Worm (Caenorhabditis elegans) whole organism, L2 larva: ENCODE data around the gene ppk-2.
A peak's percentile ranks its signal among the peaks of the same experiment; 100 is the strongest.

Experiments
- C34F6.9 ChIP-seq: fragments of 150-350 bp; optimal IDR thresholded peaks from 2 replicates; lab custom pipeline; 2014; ENCODE audit warnings: missing biosample characterization, missing genetic modification characterization
- F13H6.1 ChIP-seq: sonication (generic microtip); optimal IDR thresholded peaks from 2 replicates; lab custom pipeline; 2016; ENCODE audit warnings: missing genetic modification characterization, missing compliant biosample characterization
- R02D3.7 ChIP-seq: fragments of 150-350 bp; optimal IDR thresholded peaks from 2 replicates; lab custom pipeline; 2014; ENCODE audit warnings: missing biosample characterization, missing genetic modification characterization
- aly-2 ChIP-seq: fragments of 150-350 bp; optimal IDR thresholded peaks from 2 replicates; lab custom pipeline; 2014; ENCODE audit warnings: missing biosample characterization, missing genetic modification characterization
- ama-1 ChIP-seq: fragments of 150-350 bp; optimal IDR thresholded peaks from 2 replicates; lab custom pipeline; 2018; ENCODE audit warnings: inconsistent platforms
- blmp-1 ChIP-seq: sonication (generic microtip); optimal IDR thresholded peaks from 2 replicates; lab custom pipeline; 2017; ENCODE audit warnings: missing genetic modification characterization, mild to moderate bottlenecking, missing compliant biosample characterization, antibody characterized with exemption, moderate library complexity; ENCODE audit not compliant: insufficient read depth
- ceh-16 ChIP-seq: fragments of 150-350 bp; optimal IDR thresholded peaks from 2 replicates; lab custom pipeline; 2014; ENCODE audit warnings: missing biosample characterization, missing genetic modification characterization
- ceh-82 ChIP-seq: fragments of 150-350 bp; optimal IDR thresholded peaks from 2 replicates; lab custom pipeline; 2014; ENCODE audit warnings: missing biosample characterization, missing genetic modification characterization
- crh-2 ChIP-seq: sonication (generic microtip); optimal IDR thresholded peaks from 2 replicates; lab custom pipeline; 2017; ENCODE audit warnings: missing biosample characterization, missing genetic modification characterization
- dmd-4 ChIP-seq: sonication (generic microtip); optimal IDR thresholded peaks from 2 replicates; lab custom pipeline; 2017; ENCODE audit warnings: missing biosample characterization, missing genetic modification characterization
- egl-27 ChIP-seq: sonication (generic microtip); optimal IDR thresholded peaks from 3 replicates; lab custom pipeline; 2017; ENCODE audit warnings: missing biosample characterization, missing genetic modification reagents, missing genetic modification characterization
- fos-1 ChIP-seq: fragments of 150-350 bp; optimal IDR thresholded peaks from 2 replicates; lab custom pipeline; 2014; ENCODE audit warnings: missing biosample characterization, missing genetic modification characterization
- gmeb-1 ChIP-seq: fragments of 150-350 bp; optimal IDR thresholded peaks from 2 replicates; lab custom pipeline; 2014; ENCODE audit warnings: missing biosample characterization, missing genetic modification characterization
- lin-11 ChIP-seq: fragments of 150-350 bp; sonication (generic microtip); optimal IDR thresholded peaks from 2 replicates; lab custom pipeline; 2014; ENCODE audit warnings: missing biosample characterization, missing genetic modification characterization, inconsistent platforms, mixed read lengths
- lin-13 ChIP-seq: fragments of 150-350 bp; optimal IDR thresholded peaks from 2 replicates; lab custom pipeline; 2014; ENCODE audit warnings: missing biosample characterization, missing genetic modification reagents, missing genetic modification characterization
- lin-39 ChIP-seq: fragments of 150-350 bp; optimal IDR thresholded peaks from 2 replicates; lab custom pipeline; 2014; ENCODE audit warnings: missing biosample characterization, missing genetic modification reagents, missing genetic modification characterization
- lsy-2 ChIP-seq, 2 experiments: fragments of 150-350 bp in 1 of 2; sonication (generic microtip) in 1 of 2; optimal IDR thresholded peaks; 2 replicates each; lab custom pipeline; 2014 to 2017; ENCODE audit warnings: missing biosample characterization in 2 of 2, missing genetic modification characterization in 2 of 2
- mab-5 ChIP-seq: fragments of 150-350 bp; optimal IDR thresholded peaks from 2 replicates; lab custom pipeline; 2014; ENCODE audit warnings: missing biosample characterization, missing genetic modification characterization
- mbf-1 ChIP-seq: sonication (generic microtip); optimal IDR thresholded peaks from 2 replicates; lab custom pipeline; 2017; ENCODE audit warnings: missing biosample characterization, missing genetic modification characterization
- mdl-1 ChIP-seq, 2 experiments: fragments of 150-350 bp in 1 of 2; sonication (generic microtip) in 1 of 2; optimal IDR thresholded peaks; 2 replicates each; lab custom pipeline; 2017; ENCODE audit warnings: missing biosample characterization in 2 of 2, missing genetic modification characterization in 2 of 2
- nhr-11 ChIP-seq: fragments of 150-350 bp; optimal IDR thresholded peaks from 2 replicates; lab custom pipeline; 2014; ENCODE audit warnings: missing biosample characterization, missing genetic modification characterization
- nhr-12 ChIP-seq: fragments of 150-350 bp; optimal IDR thresholded peaks from 2 replicates; lab custom pipeline; 2014; ENCODE audit warnings: missing biosample characterization, missing genetic modification characterization
- nhr-129 ChIP-seq: fragments of 150-350 bp; optimal IDR thresholded peaks from 2 replicates; lab custom pipeline; 2014; ENCODE audit warnings: missing biosample characterization, missing genetic modification characterization
- nhr-21 ChIP-seq: fragments of 150-350 bp; optimal IDR thresholded peaks from 2 replicates; lab custom pipeline; 2014; ENCODE audit warnings: missing biosample characterization, missing genetic modification characterization
- nhr-237 ChIP-seq: fragments of 150-350 bp; optimal IDR thresholded peaks from 2 replicates; lab custom pipeline; 2014; ENCODE audit warnings: missing biosample characterization, missing genetic modification characterization
- nhr-25 ChIP-seq: fragments of 150-350 bp; sonication (generic microtip); optimal IDR thresholded peaks from 3 replicates; lab custom pipeline; 2014; ENCODE audit warnings: missing biosample characterization, missing genetic modification characterization
- peb-1 ChIP-seq: fragments of 150-350 bp; optimal IDR thresholded peaks from 2 replicates; lab custom pipeline; 2014; ENCODE audit warnings: missing biosample characterization, missing genetic modification characterization
- sem-4 ChIP-seq: fragments of 150-350 bp; optimal IDR thresholded peaks from 2 replicates; lab custom pipeline; 2014; ENCODE audit warnings: missing biosample characterization, missing genetic modification reagents, missing genetic modification characterization
- sma-3 ChIP-seq: sonication (generic microtip); optimal IDR thresholded peaks from 2 replicates; lab custom pipeline; 2016; ENCODE audit warnings: missing genetic modification reagents, missing genetic modification characterization, missing compliant biosample characterization
- sma-9 ChIP-seq, 2 experiments: fragments of 150-350 bp in 1 of 2; sonication (generic microtip) in 1 of 2; optimal IDR thresholded peaks; 2 replicates each; lab custom pipeline; 2014 to 2016; ENCODE audit warnings: missing genetic modification characterization in 2 of 2, mild to moderate bottlenecking in 1 of 2, missing biosample characterization in 1 of 2, missing compliant biosample characterization in 1 of 2, missing genetic modification reagents in 1 of 2, moderate library complexity in 1 of 2
- snpc-4 ChIP-seq: fragments of 150-350 bp; optimal IDR thresholded peaks from 2 replicates; lab custom pipeline; 2014; ENCODE audit warnings: missing biosample characterization, missing genetic modification characterization
- unc-39 ChIP-seq: fragments of 150-350 bp; optimal IDR thresholded peaks from 2 replicates; lab custom pipeline; 2014; ENCODE audit warnings: missing biosample characterization, missing genetic modification characterization
- unc-55 ChIP-seq: fragments of 150-350 bp; sonication (generic microtip); optimal IDR thresholded peaks from 3 replicates; lab custom pipeline; 2014; ENCODE audit warnings: missing biosample characterization, missing genetic modification reagents, missing genetic modification characterization
- zag-1 ChIP-seq: fragments of 150-350 bp; optimal IDR thresholded peaks from 2 replicates; lab custom pipeline; 2014; ENCODE audit warnings: missing biosample characterization, missing genetic modification characterization
- ztf-1 ChIP-seq: fragments of 200-800 bp; sonication (Bioruptor generic); conservative IDR thresholded peaks from 2 replicates; pipeline ENCODE4 v1.3.6; 2022; ENCODE audit warnings: missing genetic modification characterization, missing compliant biosample characterization
- ztf-11 ChIP-seq: sonication (generic microtip); optimal IDR thresholded peaks from 2 replicates; lab custom pipeline; 2017; ENCODE audit warnings: missing biosample characterization, missing genetic modification characterization
- ztf-4 ChIP-seq: fragments of 150-350 bp; optimal IDR thresholded peaks from 2 replicates; lab custom pipeline; 2014; ENCODE audit warnings: missing biosample characterization, missing genetic modification characterization

ppk-2 gene

ce11 chrIII:2133928-2134327 is 31.8 kb downstream of the ppk-2 start:
- TF ChIP-seq peb-1 (tag; lab: Kevin White, UChicago) (no peak), sem-4 (tag; lab: Kevin White, UChicago) (no peak), sma-9 (GFP tag; optimal IDR thresholded peaks at IDR 0.05; lab: Kevin White, UChicago) (no peak), sma-9 (tag; optimal IDR thresholded peaks at IDR 0.05; lab: Kevin White, UChicago) (no peak), snpc-4 (tag; lab: Kevin White, UChicago) (no peak), nhr-237 (tag; lab: Kevin White, UChicago) (no peak), R02D3.7 (tag; lab: Kevin White, UChicago) (no peak), mdl-1 (tag; optimal IDR thresholded peaks at IDR 0.05; lab: Kevin White, UChicago) (no peak), F13H6.1 (tag; lab: Kevin White, UChicago) (no peak), zag-1 (tag; lab: Kevin White, UChicago) (no peak), unc-55 (no peak), ztf-1 (GFP tag; lab: Robert Waterston, UW) (no peak), fos-1 (tag; lab: Kevin White, UChicago) (no peak), ceh-16 (tag; lab: Kevin White, UChicago) (no peak), blmp-1 (no peak), aly-2 (tag; lab: Kevin White, UChicago) (no peak)

ce11 chrIII:2137490-2137889 is 35.4 kb downstream of the ppk-2 start:
- TF ChIP-seq F13H6.1 (tag; lab: Kevin White, UChicago) (no peak), mbf-1 (tag; lab: Kevin White, UChicago) (no peak), nhr-21 (tag; lab: Kevin White, UChicago) (no peak), sem-4 (tag; lab: Kevin White, UChicago) (no peak)
- TF ChIP-seq, all 48 proteins: peak for 0

- TF ChIP-seq R02D3.7 (tag; lab: Kevin White, UChicago) (no peak), lsy-2 (tag; optimal IDR thresholded peaks at IDR 0.05; lab: Kevin White, UChicago) (peak in 1 of 2 experiments; percentile 65), nhr-12 (tag; lab: Kevin White, UChicago) (no peak)
These were observed 48.5 kb downstream of the ppk-2 start for ce11 chrIII:2150555-2150954.

ce11 chrIII:2151480-2151995 is 49.4 kb downstream of the ppk-2 start, which contains the start of gene gcn-1:
gcn-1 (plus strand) TSS chrIII:2151945.
- TF ChIP-seq unc-39 (tag; lab: Kevin White, UChicago): no peak
- peak; percentile 99 for TF ChIP-seq gmeb-1
- TF ChIP-seq C34F6.9: peak; percentile 67
- peak; percentile 56 for TF ChIP-seq lin-11
- TF ChIP-seq F13H6.1 (tag; lab: Kevin White, UChicago): peak; percentile 61
- peak; percentile 25 for TF ChIP-seq sem-4 (tag; lab: Kevin White, UChicago)
- TF ChIP-seq snpc-4 (tag; lab: Kevin White, UChicago): peak; percentile 31
- peak; percentile 75 for TF ChIP-seq sma-3 (GFP tag; lab: Kevin White, UChicago)
- peak; percentile 12 for TF ChIP-seq fos-1 (tag; lab: Kevin White, UChicago)
- no peak for TF ChIP-seq nhr-237 (tag; lab: Kevin White, UChicago)
- no peak for TF ChIP-seq blmp-1
- peak; percentile 56 for TF ChIP-seq crh-2
- TF ChIP-seq nhr-21 (tag; lab: Kevin White, UChicago): peak; percentile 53
- TF ChIP-seq aly-2 (tag; lab: Kevin White, UChicago): no peak
- peak; percentile 85 for TF ChIP-seq lin-13 (GFP tag; lab: Kevin White, UChicago)
- TF ChIP-seq unc-55: peak; percentile 79
- TF ChIP-seq mab-5 (tag; lab: Kevin White, UChicago): peak; percentile 7
- peak; percentile 38 for TF ChIP-seq egl-27 (tag; lab: Kevin White, UChicago)
- TF ChIP-seq ztf-11 (tag; lab: Kevin White, UChicago): no peak
- no peak for TF ChIP-seq lin-39
- peak; percentile 7 for TF ChIP-seq ztf-4 (tag; lab: Kevin White, UChicago)
- no peak for TF ChIP-seq ceh-82 (tag; lab: Kevin White, UChicago)
- TF ChIP-seq ama-1 (lab: Kevin White, UChicago): no peak
- peak; percentile 68 to 91 for TF ChIP-seq lsy-2 (tag; optimal IDR thresholded peaks at IDR 0.05; lab: Kevin White, UChicago)
- TF ChIP-seq nhr-25: peak; percentile 59
- no peak for TF ChIP-seq dmd-4 (tag; lab: Kevin White, UChicago)
- TF ChIP-seq nhr-11 (tag; lab: Kevin White, UChicago): no peak
- TF ChIP-seq nhr-129 (tag; lab: Kevin White, UChicago): peak; percentile 11
